Worm (Caenorhabditis elegans) whole organism, L4/young adult: ENCODE data around the gene sgnh-1.

Source experiments
- W03F9.2 ChIP-seq: fragments of 150-350 bp; optimal IDR thresholded peaks from 2 replicates; lab custom pipeline; 2014; ENCODE audit warnings: missing biosample characterization, missing genetic modification characterization
- dao-5 ChIP-seq: sonication (generic microtip); optimal IDR thresholded peaks from 2 replicates; lab custom pipeline; 2016; ENCODE audit warnings: missing genotype, missing genetic modification characterization, moderate library complexity, missing compliant biosample characterization
- him-1 ChIP-seq: sonication (generic microtip); optimal IDR thresholded peaks from 2 replicates; lab custom pipeline; 2016; ENCODE audit warnings: missing genotype, missing genetic modification reagents, missing genetic modification characterization, missing compliant biosample characterization

- TF ChIP-seq W03F9.2 (tag; lab: Kevin White, UChicago) (no peak), him-1 (tag; lab: Kevin White, UChicago) (no peak), dao-5 (no peak)
These were observed 31.1 kb upstream of the sgnh-1 start, which contains the start of gene Y17G9A.3 for ce11 chrIV:4858573-4858972.
